Fruit fly (Drosophila melanogaster): ENCODE data around the gene dtr.
A peak's percentile ranks its signal among the peaks of the same experiment; 100 is the strongest.

dtr gene

DNA sequence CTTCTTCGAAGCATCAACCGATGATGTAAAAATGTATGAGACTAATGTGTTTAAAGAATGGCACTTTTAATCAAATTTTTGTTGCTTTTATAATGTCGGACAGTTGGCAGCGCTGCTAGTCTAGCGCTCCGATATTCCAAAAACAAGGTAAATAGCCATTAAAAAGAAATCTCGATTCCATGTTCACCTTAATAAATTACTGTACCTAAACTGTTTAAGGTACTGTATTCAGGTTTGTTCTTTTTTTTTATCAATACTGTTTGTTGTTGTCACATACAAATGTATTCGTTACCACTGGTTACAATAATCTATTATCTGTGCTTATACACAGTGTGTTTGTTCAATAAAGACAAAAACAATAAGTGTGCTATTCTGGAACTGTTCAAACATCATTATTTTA is at the start of gene dtr:
Gene dtr, plus strand, starts transcription at position 301 of the 400 bp plus-strand sequence.
- TF ChIP-seq slou (GFP tag; optimal IDR thresholded peaks at IDR 0.05) = no peak
- no peak for TF ChIP-seq CG16863 (GFP tag; optimal IDR thresholded peaks at IDR 0.05)
- TF ChIP-seq CG6791 (GFP tag; IDR thresholded peaks at IDR 0.05; ENCODE audit: partially characterized antibody) = no peak
- TF ChIP-seq BtbVII (GFP tag; optimal IDR thresholded peaks at IDR 0.05) = no peak
- no peak for TF ChIP-seq pnt (GFP tag; optimal IDR thresholded peaks at IDR 0.05)
- no peak for TF ChIP-seq exex (tag; optimal IDR thresholded peaks at IDR 0.05)
- TF ChIP-seq tap (tag; optimal IDR thresholded peaks at IDR 0.05) = no peak
- no peak for TF ChIP-seq Bteb2 (GFP tag; optimal IDR thresholded peaks at IDR 0.05)
- TF ChIP-seq chif (GFP tag; optimal IDR thresholded peaks at IDR 0.05) = no peak
- TF ChIP-seq CG6683 (GFP tag; optimal IDR thresholded peaks at IDR 0.05) = no peak
- no peak for TF ChIP-seq Eip74EF (GFP tag; optimal IDR thresholded peaks at IDR 0.05)
- TF ChIP-seq E2f2 (GFP tag; IDR thresholded peaks at IDR 0.05) = no peak
- no peak for TF ChIP-seq Ets65A (GFP tag)
- no peak for TF ChIP-seq Side (GFP tag; optimal IDR thresholded peaks at IDR 0.05)
- no peak for TF ChIP-seq CG14710 (tag; optimal IDR thresholded peaks at IDR 0.05)
- no peak for TF ChIP-seq crol (GFP tag; IDR thresholded peaks at IDR 0.05)
- TF ChIP-seq jumu (GFP tag; optimal IDR thresholded peaks at IDR 0.05) = no peak
- no peak for TF ChIP-seq Atf6 (GFP tag; IDR thresholded peaks at IDR 0.05)

DNA sequence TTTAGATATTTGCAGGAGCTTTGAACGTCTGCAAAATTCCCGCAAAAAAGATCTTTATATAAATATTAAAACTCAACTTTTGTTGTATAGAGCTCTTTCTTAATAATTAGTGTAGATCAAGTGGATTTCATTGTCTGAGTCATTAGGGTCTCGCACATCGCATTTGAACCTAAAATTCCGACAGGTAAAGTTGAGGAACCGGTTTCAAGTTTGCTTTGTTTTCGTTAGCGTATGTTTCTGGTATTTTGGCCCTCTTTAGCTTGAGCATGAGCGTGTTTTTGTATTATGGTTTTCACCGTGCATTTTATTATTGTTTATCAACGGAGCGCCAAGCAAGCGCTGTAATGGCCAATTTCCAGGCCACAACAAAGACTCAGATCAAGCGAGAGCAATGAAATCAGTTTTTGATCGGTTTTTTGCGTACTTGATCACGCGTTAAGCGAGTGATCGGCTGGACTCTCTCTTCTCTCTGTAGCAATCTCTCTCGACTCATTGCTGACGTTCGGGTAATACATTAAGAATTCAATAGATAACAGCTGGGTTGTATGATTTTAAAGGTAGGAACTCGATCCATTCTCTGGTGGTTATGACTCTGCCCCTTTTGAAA is 48.1 kb upstream of the dtr start:
- TF ChIP-seq mam (GFP tag; optimal IDR thresholded peaks at IDR 0.05) (no peak), CG17328 (GFP tag; IDR thresholded peaks at IDR 0.05) (no peak), shn (GFP tag; optimal IDR thresholded peaks at IDR 0.05) (no peak), CG7928 (GFP tag; optimal IDR thresholded peaks at IDR 0.05) (no peak), CG7372 (GFP tag; IDR thresholded peaks at IDR 0.05) (no peak), knrl (GFP tag; IDR thresholded peaks at IDR 0.05; ENCODE audit: partially characterized antibody) (no peak), wek (GFP tag; optimal IDR thresholded peaks at IDR 0.05) (no peak), Hr78 (GFP tag; optimal IDR thresholded peaks at IDR 0.05) (no peak), CG2712 (tag; optimal IDR thresholded peaks at IDR 0.05) (no peak), Atf3 (GFP tag; optimal IDR thresholded peaks at IDR 0.05) (no peak), Rx (GFP tag; IDR thresholded peaks at IDR 0.05) (no peak), luna (GFP tag; optimal IDR thresholded peaks at IDR 0.05) (no peak), gro (GFP tag; optimal IDR thresholded peaks at IDR 0.05) (peak; percentile 6), prd (optimal IDR thresholded peaks at IDR 0.05) (no peak), prd (GFP tag; IDR thresholded peaks at IDR 0.05) (no peak), CG13123 (GFP tag; optimal IDR thresholded peaks at IDR 0.05) (no peak), CoRest (tag; optimal IDR thresholded peaks at IDR 0.05) (no peak), kah (GFP tag; optimal IDR thresholded peaks at IDR 0.05) (no peak), CG4617 (GFP tag; optimal IDR thresholded peaks at IDR 0.05; ENCODE audit: borderline replicate concordance) (no peak), Nf-YC (tag; optimal IDR thresholded peaks at IDR 0.05) (no peak), fru (optimal IDR thresholded peaks at IDR 0.05) (no peak), CG6654 (GFP tag; optimal IDR thresholded peaks at IDR 0.05) (no peak), kni (GFP tag; optimal IDR thresholded peaks at IDR 0.05) (peak; percentile 77), CG7786 (GFP tag; optimal IDR thresholded peaks at IDR 0.05) (no peak), dimm (GFP tag; IDR thresholded peaks at IDR 0.05) (no peak), CG12236 (GFP tag; optimal IDR thresholded peaks at IDR 0.05) (no peak), Fer2 (tag; optimal IDR thresholded peaks at IDR 0.05) (no peak), az2 (GFP tag; optimal IDR thresholded peaks at IDR 0.05) (no peak), CG4328 (GFP tag; optimal IDR thresholded peaks at IDR 0.05) (no peak), maf-S (GFP tag; optimal IDR thresholded peaks at IDR 0.05) (no peak), stc (GFP tag; IDR thresholded peaks at IDR 0.05) (no peak), CG18476 (GFP tag; optimal IDR thresholded peaks at IDR 0.05) (no peak), CG11695 (GFP tag; IDR thresholded peaks at IDR 0.05) (no peak), ham (GFP tag; IDR thresholded peaks at IDR 0.05) (no peak)
